Fruit fly (Drosophila melanogaster) whole organism: ENCODE results near the gene wry.

Source experiments
- CG8478 ChIP-seq: fragments of >200 bp; optimal IDR thresholded peaks from 2 replicates; lab custom pipeline; 2018; ENCODE audit warnings: inconsistent platforms
- EcR ChIP-seq, 2 experiments: fragments of >200 bp; optimal IDR thresholded peaks; 2 replicates each; lab custom pipeline; 2017; ENCODE audit warnings: missing biosample characterization in 2 of 2, missing genetic modification characterization in 2 of 2, missing genetic modification reagents in 2 of 2
- psq ChIP-seq: fragments of >200 bp; optimal IDR thresholded peaks from 2 replicates; lab custom pipeline; 2017
- usp ChIP-seq: fragments of >200 bp; optimal IDR thresholded peaks from 2 replicates; lab custom pipeline; 2017; ENCODE audit warnings: missing biosample characterization, missing genetic modification characterization, mixed read lengths

dm6 chr2L:1837717-1838368 is 1.5 kb downstream of the wry start:
- TF ChIP-seq usp (GFP tag; lab: Kevin White, UChicago): no peak
- no peak for TF ChIP-seq CG8478 (lab: Kevin White, UChicago)
- no peak for TF ChIP-seq EcR (GFP tag; optimal IDR thresholded peaks at IDR 0.05; lab: Kevin White, UChicago)
- TF ChIP-seq psq (lab: Kevin White, UChicago): no peak
